Worm (Caenorhabditis elegans) whole organism, L2 larva: Measurements from ENCODE around the gene R11H6.5.

Experiments used
- R02D3.7 ChIP-seq: fragments of 150-350 bp; optimal IDR thresholded peaks from 2 replicates; lab custom pipeline; 2014; ENCODE audit warnings: missing biosample characterization, missing genetic modification characterization
- egl-27 ChIP-seq: sonication (generic microtip); optimal IDR thresholded peaks from 3 replicates; lab custom pipeline; 2017; ENCODE audit warnings: missing biosample characterization, missing genetic modification reagents, missing genetic modification characterization
- mdl-1 ChIP-seq, 2 experiments: fragments of 150-350 bp in 1 of 2; sonication (generic microtip) in 1 of 2; optimal IDR thresholded peaks; 2 replicates each; lab custom pipeline; 2017; ENCODE audit warnings: missing biosample characterization in 2 of 2, missing genetic modification characterization in 2 of 2
- nhr-12 ChIP-seq: fragments of 150-350 bp; optimal IDR thresholded peaks from 2 replicates; lab custom pipeline; 2014; ENCODE audit warnings: missing biosample characterization, missing genetic modification characterization

- TF ChIP-seq nhr-12 (tag; lab: Kevin White, UChicago) (no peak), mdl-1 (tag; optimal IDR thresholded peaks at IDR 0.05; lab: Kevin White, UChicago) (no peak), egl-27 (tag; lab: Kevin White, UChicago) (no peak), R02D3.7 (no peak)
These were observed 17.1 kb downstream of the R11H6.5 start for ce11 chrV:14594943-14595342.
